Worm (Caenorhabditis elegans): ENCODE measurements around the gene clec-143.

- TF ChIP-seq elt-2 (tag; optimal IDR thresholded peaks at IDR 0.05) (no peak), egl-13 (tag; optimal IDR thresholded peaks at IDR 0.05) (no peak), nhr-12 (tag; optimal IDR thresholded peaks at IDR 0.05) (no peak), nhr-28 (tag; optimal IDR thresholded peaks at IDR 0.05) (no peak), ztf-11 (tag; optimal IDR thresholded peaks at IDR 0.05) (no peak), unc-62 (GFP tag; optimal IDR thresholded peaks at IDR 0.05) (no peak)
These were observed 9.3 kb upstream of the clec-143 start, which contains the start of gene clec-59 for ce11 chrII:10479348-10479747.

Data from whole organism, L1 larva.